Fruit fly (Drosophila melanogaster): ENCODE measurements around the gene Prx3.

The Prx3 gene

dm6 chr3R:17550827-17551468 lies 4.6 kb upstream of the Prx3 start:
- no peak for TF ChIP-seq Dll (optimal IDR thresholded peaks at IDR 0.05)
- TF ChIP-seq usp (GFP tag; optimal IDR thresholded peaks at IDR 0.05), result no peak
- TF ChIP-seq psq (optimal IDR thresholded peaks at IDR 0.05), result no peak
- TF ChIP-seq pan (optimal IDR thresholded peaks at IDR 0.05), result no peak
- TF ChIP-seq CG8478 (optimal IDR thresholded peaks at IDR 0.05), result no peak
- TF ChIP-seq EcR (GFP tag; optimal IDR thresholded peaks at IDR 0.05), result no peak

DNA sequence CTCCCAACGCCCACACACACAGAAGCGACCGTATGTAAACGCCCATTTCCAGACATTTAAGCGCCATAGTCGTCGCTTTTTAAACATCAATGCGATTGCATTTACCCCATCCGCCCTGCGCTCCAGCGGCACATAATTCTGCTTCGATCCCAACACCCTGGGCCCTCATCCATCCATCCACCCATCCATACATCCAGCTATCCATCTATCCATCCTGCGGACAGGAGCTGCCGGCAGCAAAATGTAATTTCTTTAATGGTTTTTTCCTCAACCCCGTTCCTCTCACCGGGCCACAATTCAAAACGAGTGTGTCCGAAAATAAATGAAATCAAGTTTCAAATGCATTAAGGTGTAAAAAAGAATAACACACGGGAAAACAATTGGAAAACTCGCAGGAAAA lies 3.7 kb upstream of the Prx3 start:
- TF ChIP-seq psq (optimal IDR thresholded peaks at IDR 0.05), result no peak
- no peak for TF ChIP-seq Dll (optimal IDR thresholded peaks at IDR 0.05)
- no peak for TF ChIP-seq pan (optimal IDR thresholded peaks at IDR 0.05)
- TF ChIP-seq EcR (GFP tag; optimal IDR thresholded peaks at IDR 0.05), result no peak
- no peak for TF ChIP-seq CG8478 (optimal IDR thresholded peaks at IDR 0.05)
- no peak for TF ChIP-seq usp (GFP tag; optimal IDR thresholded peaks at IDR 0.05)

dm6 chr3R:17544594-17544993 lies 1.7 kb downstream of the Prx3 start:
- TF ChIP-seq psq (optimal IDR thresholded peaks at IDR 0.05) (no peak), CG8478 (optimal IDR thresholded peaks at IDR 0.05) (no peak), Dll (optimal IDR thresholded peaks at IDR 0.05) (no peak), pan (optimal IDR thresholded peaks at IDR 0.05) (no peak), usp (GFP tag; optimal IDR thresholded peaks at IDR 0.05) (no peak), EcR (GFP tag; optimal IDR thresholded peaks at IDR 0.05) (no peak)

- no peak for TF ChIP-seq psq (optimal IDR thresholded peaks at IDR 0.05)
- TF ChIP-seq CG8478 (optimal IDR thresholded peaks at IDR 0.05), result no peak
- TF ChIP-seq EcR (GFP tag; optimal IDR thresholded peaks at IDR 0.05), result no peak
- TF ChIP-seq Dll (optimal IDR thresholded peaks at IDR 0.05), result no peak
- TF ChIP-seq usp (GFP tag; optimal IDR thresholded peaks at IDR 0.05), result no peak
- TF ChIP-seq pan (optimal IDR thresholded peaks at IDR 0.05), result no peak
Observed at dm6 chr3R:17540497-17540822, 5.9 kb downstream of the Prx3 start.

DNA sequence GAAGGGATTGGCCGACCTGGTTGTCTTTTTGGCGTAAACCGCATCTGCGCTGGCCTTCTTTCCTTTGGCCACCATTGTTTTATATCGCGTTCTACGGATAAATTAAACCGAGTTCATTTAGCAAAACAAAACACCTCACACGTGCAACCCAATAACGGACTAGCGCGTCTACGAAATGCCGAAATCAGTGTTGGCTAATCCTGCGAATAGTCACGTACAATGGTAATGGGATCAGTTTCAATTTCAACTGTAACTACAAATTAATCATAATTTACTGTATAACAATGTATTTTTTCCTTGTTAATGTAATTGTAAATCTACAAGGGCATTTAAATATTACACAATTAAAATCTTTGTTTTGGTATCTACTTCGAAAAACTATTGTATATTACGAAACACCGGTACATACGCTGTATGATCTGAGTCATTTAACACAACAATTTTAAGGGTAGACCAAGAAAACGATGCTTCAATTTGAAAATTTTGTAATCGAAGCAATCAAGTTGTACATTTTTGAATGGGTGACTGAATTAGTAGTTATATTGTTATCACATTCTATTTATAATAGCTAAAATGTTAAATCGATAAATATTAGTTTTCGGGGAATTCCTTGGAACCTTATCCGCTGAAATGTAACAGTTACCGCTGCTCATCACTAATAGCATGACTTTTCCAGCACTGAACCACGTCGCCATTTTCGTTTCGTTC lies 6.4 kb downstream of the Prx3 start, which contains the start of gene SF1:
TSS of gene SF1 (plus strand) at position 633 of the 708 bp plus-strand sequence.
- TF ChIP-seq psq (optimal IDR thresholded peaks at IDR 0.05) (no peak), usp (GFP tag; optimal IDR thresholded peaks at IDR 0.05) (no peak), pan (optimal IDR thresholded peaks at IDR 0.05) (no peak), CG8478 (optimal IDR thresholded peaks at IDR 0.05) (no peak), EcR (GFP tag; optimal IDR thresholded peaks at IDR 0.05) (no peak), Dll (optimal IDR thresholded peaks at IDR 0.05) (no peak)

- TF ChIP-seq CG8478 (optimal IDR thresholded peaks at IDR 0.05), result no peak
- TF ChIP-seq EcR (GFP tag; optimal IDR thresholded peaks at IDR 0.05), result no peak
- no peak for TF ChIP-seq usp (GFP tag; optimal IDR thresholded peaks at IDR 0.05)
- TF ChIP-seq pan (optimal IDR thresholded peaks at IDR 0.05), result no peak
Observed at dm6 chr3R:17536594-17537158, 9.7 kb downstream of the Prx3 start.

DNA sequence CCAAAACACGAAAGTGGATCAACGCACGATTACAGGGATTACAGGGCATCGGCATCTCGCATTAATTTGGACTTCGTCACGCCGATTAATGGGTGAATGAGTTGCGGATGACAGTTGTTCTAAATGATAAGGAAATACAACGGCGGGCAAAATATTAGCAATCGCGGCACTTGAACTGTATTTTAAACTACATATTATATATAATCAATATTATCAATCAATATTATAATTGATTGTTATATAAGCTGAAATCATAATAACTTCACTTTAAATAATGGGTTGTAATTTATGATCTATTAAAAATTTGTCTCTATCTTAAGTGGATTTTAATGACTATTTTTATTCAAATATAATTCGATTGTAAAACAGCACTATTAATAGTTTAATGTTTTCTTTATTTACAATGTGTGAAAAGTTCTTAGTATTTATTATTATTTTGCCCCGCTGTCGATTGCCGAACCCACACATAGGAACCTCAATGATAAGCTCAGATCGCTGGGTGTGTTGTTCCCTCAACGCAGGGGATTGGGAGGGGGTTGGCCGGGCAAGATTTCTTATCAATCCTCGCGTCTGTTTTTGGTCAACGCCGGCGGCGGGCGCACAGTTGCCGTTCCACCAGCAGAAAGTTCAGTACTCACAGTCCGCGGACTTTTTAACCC lies 11.1 kb downstream of the Prx3 start:
- TF ChIP-seq pan (optimal IDR thresholded peaks at IDR 0.05) (no peak), EcR (GFP tag; optimal IDR thresholded peaks at IDR 0.05) (no peak), psq (optimal IDR thresholded peaks at IDR 0.05) (no peak), Dll (optimal IDR thresholded peaks at IDR 0.05) (no peak), usp (GFP tag; optimal IDR thresholded peaks at IDR 0.05) (no peak), CG8478 (optimal IDR thresholded peaks at IDR 0.05) (no peak)

DNA sequence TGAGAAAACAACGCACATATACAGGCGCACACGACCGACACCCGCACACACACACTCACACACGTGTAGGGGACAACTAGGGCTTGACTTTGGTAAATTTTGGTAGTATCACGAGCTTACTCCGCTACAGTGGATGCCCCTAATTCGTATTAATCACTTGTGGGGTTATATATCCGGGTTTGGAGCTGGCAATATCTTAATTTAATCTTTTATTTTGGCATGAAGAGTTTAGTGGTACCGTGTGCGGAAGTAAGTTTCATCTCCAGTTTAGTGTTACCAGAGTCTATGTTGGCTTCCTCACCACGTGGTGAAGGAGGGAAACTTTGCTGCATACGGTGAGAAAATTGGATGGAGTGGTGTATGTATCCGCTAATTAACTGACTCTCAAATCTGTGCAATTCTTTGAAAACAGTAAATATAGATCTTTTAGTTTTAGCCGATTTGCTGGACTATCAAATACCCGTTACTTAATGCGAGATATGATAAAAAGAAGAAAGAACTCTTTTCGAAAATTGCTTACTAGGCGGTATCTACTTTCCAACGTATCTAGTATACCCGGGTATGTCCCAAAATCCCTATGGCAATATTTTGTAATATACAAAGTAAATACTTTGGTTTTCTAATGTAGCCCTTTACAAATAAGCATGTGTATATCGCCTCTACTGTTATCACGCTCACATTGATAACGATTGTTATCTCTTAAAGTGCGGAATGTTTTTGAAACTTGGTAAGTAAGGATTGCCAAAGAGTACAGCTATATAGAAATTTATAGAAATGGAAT lies 11.8 kb downstream of the Prx3 start, which contains the start of the genes CG5823 and P5cr-2:
TSS of gene CG5823 (minus strand) at position 263 of the 781 bp plus-strand sequence.
TSS of gene P5cr-2 (plus strand) at position 491 of the 781 bp plus-strand sequence.
- TF ChIP-seq psq (optimal IDR thresholded peaks at IDR 0.05) (no peak), CG8478 (optimal IDR thresholded peaks at IDR 0.05) (no peak), EcR (GFP tag; optimal IDR thresholded peaks at IDR 0.05) (no peak), Dll (optimal IDR thresholded peaks at IDR 0.05) (no peak), usp (GFP tag; optimal IDR thresholded peaks at IDR 0.05) (no peak), pan (optimal IDR thresholded peaks at IDR 0.05) (no peak)

DNA sequence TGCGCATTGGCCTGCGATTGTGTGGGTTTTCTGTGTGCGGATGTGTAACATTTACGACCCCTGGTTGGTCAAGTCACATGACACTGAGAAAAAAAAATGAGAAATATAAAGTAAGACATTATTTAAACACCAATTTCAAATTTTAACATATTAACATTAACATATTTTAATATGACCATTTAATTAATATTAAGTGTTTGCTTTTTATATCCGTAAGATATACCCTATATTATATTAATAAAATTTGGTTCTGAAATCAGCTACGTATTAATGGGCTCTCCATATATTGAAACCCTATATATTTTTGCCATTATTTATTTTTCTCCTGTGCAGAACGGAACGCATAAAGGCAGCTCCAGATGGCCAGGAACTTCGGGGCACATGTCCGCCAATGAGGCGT lies 15.9 kb downstream of the Prx3 start:
- no peak for TF ChIP-seq EcR (GFP tag; optimal IDR thresholded peaks at IDR 0.05)
- no peak for TF ChIP-seq usp (GFP tag; optimal IDR thresholded peaks at IDR 0.05)
- no peak for TF ChIP-seq Dll (optimal IDR thresholded peaks at IDR 0.05)
- no peak for TF ChIP-seq CG8478 (optimal IDR thresholded peaks at IDR 0.05)
- TF ChIP-seq pan (optimal IDR thresholded peaks at IDR 0.05), result no peak
- TF ChIP-seq psq (optimal IDR thresholded peaks at IDR 0.05), result no peak

DNA sequence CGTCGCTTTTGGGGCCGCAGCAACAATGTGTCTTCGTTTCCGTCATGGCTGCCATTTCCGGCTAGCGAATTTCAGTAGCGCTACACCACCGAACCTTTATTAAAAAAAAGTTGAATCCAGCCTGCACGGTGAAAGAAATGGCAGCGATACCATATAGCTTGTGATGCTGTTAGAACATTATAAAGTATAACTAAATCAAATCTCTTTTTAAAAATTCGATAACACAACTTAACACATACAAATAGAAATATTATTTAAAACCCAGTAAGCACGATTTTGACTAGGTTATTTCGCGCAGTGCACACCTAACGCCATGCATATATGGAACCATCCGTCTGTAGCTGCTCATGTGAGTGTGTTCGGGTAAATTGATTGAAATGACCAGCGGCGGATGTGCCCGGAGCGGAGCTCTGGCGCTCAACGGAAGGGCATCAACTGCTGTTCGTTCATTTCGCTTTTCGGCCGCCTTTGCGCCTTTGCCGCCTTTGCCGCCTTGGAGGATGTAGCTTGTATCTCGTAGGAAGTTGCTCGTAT lies 20.2 kb downstream of the Prx3 start:
- TF ChIP-seq CG8478 (optimal IDR thresholded peaks at IDR 0.05), result no peak
- TF ChIP-seq usp (GFP tag; optimal IDR thresholded peaks at IDR 0.05), result no peak
- TF ChIP-seq Dll (optimal IDR thresholded peaks at IDR 0.05), result no peak
- TF ChIP-seq EcR (GFP tag; optimal IDR thresholded peaks at IDR 0.05), result no peak
- no peak for TF ChIP-seq pan (optimal IDR thresholded peaks at IDR 0.05)
- no peak for TF ChIP-seq psq (optimal IDR thresholded peaks at IDR 0.05)

DNA sequence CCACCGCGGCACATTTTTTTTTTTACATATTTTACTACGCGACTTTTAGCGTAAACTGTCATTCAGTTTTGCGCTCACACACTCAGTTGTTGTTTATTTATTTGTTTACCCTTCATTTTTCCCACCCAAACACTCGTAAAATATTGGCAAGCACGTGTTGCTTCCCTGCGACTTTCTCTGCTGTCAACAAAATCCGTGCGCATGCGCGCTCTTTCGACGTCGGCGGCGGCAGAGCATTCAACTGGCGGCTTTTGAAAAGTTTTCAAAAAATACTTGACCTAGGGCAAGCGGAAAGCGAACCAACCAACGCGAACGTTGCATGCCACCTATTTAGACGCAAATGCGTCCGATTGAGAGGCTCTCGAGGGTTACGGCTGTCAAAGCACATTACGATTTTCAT lies 39.5 kb downstream of the Prx3 start:
- no peak for TF ChIP-seq pan (optimal IDR thresholded peaks at IDR 0.05)
- no peak for TF ChIP-seq Dll (optimal IDR thresholded peaks at IDR 0.05)
- TF ChIP-seq psq (optimal IDR thresholded peaks at IDR 0.05), result no peak
- TF ChIP-seq usp (GFP tag; optimal IDR thresholded peaks at IDR 0.05), result no peak
- TF ChIP-seq EcR (GFP tag; optimal IDR thresholded peaks at IDR 0.05), result no peak
- TF ChIP-seq CG8478 (optimal IDR thresholded peaks at IDR 0.05), result no peak
